Fruit fly (Drosophila melanogaster): ENCODE measurements around the gene Mkp.

Mkp gene

dm6 chr3L:199754-200596, 15.6 kb upstream of the Mkp start, which contains the start of the genes rno and mri (continued):
- TF ChIP-seq gem (tag; optimal IDR thresholded peaks at IDR 0.05) (peak; percentile 90), CG4328 (GFP tag; optimal IDR thresholded peaks at IDR 0.05) (peak; percentile 55), pnt (GFP tag; optimal IDR thresholded peaks at IDR 0.05) (no peak), Nf-YA (GFP tag; IDR thresholded peaks at IDR 0.05) (peak; percentile 23; the same call in 1 of the 2 replicates), bowl (GFP tag; IDR thresholded peaks at IDR 0.05) (no peak), lov (optimal IDR thresholded peaks at IDR 0.05) (no peak), lov (GFP tag; IDR thresholded peaks at IDR 0.05) (0 out of 3 replicates have a peak, but pooled peaks have one; percentile 44), CG17802 (tag; optimal IDR thresholded peaks at IDR 0.05) (peak; percentile 18), CG12155 (GFP tag; optimal IDR thresholded peaks at IDR 0.05) (peak; percentile 42), chm (GFP tag; IDR thresholded peaks at IDR 0.05) (peak; percentile 50), CG13894 (tag; optimal IDR thresholded peaks at IDR 0.05) (peak; percentile 77), CG2678 (tag; optimal IDR thresholded peaks at IDR 0.05) (peak; percentile 68), Fer1 (GFP tag; optimal IDR thresholded peaks at IDR 0.05) (peak; percentile 16), CG32772 (GFP tag; IDR thresholded peaks at IDR 0.05) (peak; percentile 79), CG1233 (GFP tag; optimal IDR thresholded peaks at IDR 0.05) (peak; percentile 68), lbe (GFP tag; optimal IDR thresholded peaks at IDR 0.05) (peak; percentile 59), CG17328 (GFP tag; IDR thresholded peaks at IDR 0.05) (peak; percentile 78), caup (GFP tag; optimal IDR thresholded peaks at IDR 0.05; ENCODE audit: severe bottlenecking) (peak; percentile 59)

dm6 chr3L:199050-199745, 14.9 kb upstream of the Mkp start:
- TF ChIP-seq CG18011 (GFP tag; optimal IDR thresholded peaks at IDR 0.05) (peak; percentile 100), mirr (GFP tag; optimal IDR thresholded peaks at IDR 0.05) (no peak), CG17359 (tag; optimal IDR thresholded peaks at IDR 0.05) (no peak), CG17829 (tag; optimal IDR thresholded peaks at IDR 0.05) (peak; percentile 25), dpn (GFP tag; optimal IDR thresholded peaks at IDR 0.05) (peak in 1 of 2 experiments; percentile 3), pum (GFP tag; optimal IDR thresholded peaks at IDR 0.05) (peak; percentile 32), Hand (GFP tag; optimal IDR thresholded peaks at IDR 0.05) (no peak), grn (GFP tag; optimal IDR thresholded peaks at IDR 0.05) (no peak), bab2 (GFP tag; optimal IDR thresholded peaks at IDR 0.05) (no peak), Antp (GFP tag; optimal IDR thresholded peaks at IDR 0.05) (peak; percentile 45), twi (tag; optimal IDR thresholded peaks at IDR 0.05) (no peak), PHDP (tag; optimal IDR thresholded peaks at IDR 0.05) (no peak), Awh (GFP tag; IDR thresholded peaks at IDR 0.05) (no peak), CG11723 (GFP tag; optimal IDR thresholded peaks at IDR 0.05) (no peak), tap (tag; optimal IDR thresholded peaks at IDR 0.05) (no peak), Ravus (GFP tag; IDR thresholded peaks at IDR 0.05) (no peak), amos (GFP tag; IDR thresholded peaks at IDR 0.05; ENCODE audit: partially characterized antibody) (peak; percentile 64), CG10979 (tag; optimal IDR thresholded peaks at IDR 0.05) (peak; percentile 3), wor (GFP tag; IDR thresholded peaks at IDR 0.05) (peak; percentile 51), sr (GFP tag; IDR thresholded peaks at IDR 0.05) (no peak), z (GFP tag; IDR thresholded peaks at IDR 0.05) (peak; percentile 25; the same call in 1 of the 3 replicates), CG4328 (GFP tag; optimal IDR thresholded peaks at IDR 0.05) (no peak), nmo (GFP tag; optimal IDR thresholded peaks at IDR 0.05) (peak; percentile 61), repo (GFP tag; optimal IDR thresholded peaks at IDR 0.05) (no peak), chm (GFP tag; IDR thresholded peaks at IDR 0.05) (peak; percentile 68; the same call in 1 of the 2 replicates), knrl (GFP tag; IDR thresholded peaks at IDR 0.05; ENCODE audit: partially characterized antibody) (peak; percentile 42; the same call in 2 of the 3 replicates), unpg (GFP tag; optimal IDR thresholded peaks at IDR 0.05) (no peak), CG11695 (GFP tag; IDR thresholded peaks at IDR 0.05) (peak; percentile 42; the same call in 1 of the 3 replicates), CG12744 (GFP tag; optimal IDR thresholded peaks at IDR 0.05) (no peak), CG18262 (tag; optimal IDR thresholded peaks at IDR 0.05) (no peak), trem (tag; optimal IDR thresholded peaks at IDR 0.05) (no peak)

Measured in whole organism, embryonic.